Worm (Caenorhabditis elegans) whole organism, late embryonic: ENCODE measurements around the gene nhr-143.

Experiments used
- ceh-30 ChIP-seq: fragments of 150-350 bp; optimal IDR thresholded peaks from 2 replicates; lab custom pipeline; 2014; ENCODE audit warnings: missing biosample characterization, missing genetic modification characterization
- ceh-31 ChIP-seq: sonication (generic microtip); optimal IDR thresholded peaks from 2 replicates; lab custom pipeline; 2016; ENCODE audit warnings: missing genetic modification characterization, missing compliant biosample characterization
- elt-2 ChIP-seq: sonication (generic microtip); optimal IDR thresholded peaks from 2 replicates; lab custom pipeline; 2016; ENCODE audit warnings: missing genetic modification reagents, missing genetic modification characterization, missing compliant biosample characterization
- hlh-6 ChIP-seq: sonication (generic microtip); optimal IDR thresholded peaks from 2 replicates; lab custom pipeline; 2016; ENCODE audit warnings: missing genotype, missing genetic modification characterization, missing compliant biosample characterization
- nfya-1 ChIP-seq: sonication (generic microtip); optimal IDR thresholded peaks from 2 replicates; lab custom pipeline; 2017; ENCODE audit warnings: missing genetic modification characterization, mild to moderate bottlenecking, missing compliant biosample characterization, antibody characterized with exemption, moderate library complexity
- nhr-11 ChIP-seq: fragments of 150-350 bp; optimal IDR thresholded peaks from 2 replicates; lab custom pipeline; 2014; ENCODE audit warnings: missing biosample characterization, missing genetic modification characterization
- pqm-1 ChIP-seq: sonication (generic microtip); optimal IDR thresholded peaks from 2 replicates; lab custom pipeline; 2016; ENCODE audit warnings: missing genetic modification characterization, missing compliant biosample characterization

DNA sequence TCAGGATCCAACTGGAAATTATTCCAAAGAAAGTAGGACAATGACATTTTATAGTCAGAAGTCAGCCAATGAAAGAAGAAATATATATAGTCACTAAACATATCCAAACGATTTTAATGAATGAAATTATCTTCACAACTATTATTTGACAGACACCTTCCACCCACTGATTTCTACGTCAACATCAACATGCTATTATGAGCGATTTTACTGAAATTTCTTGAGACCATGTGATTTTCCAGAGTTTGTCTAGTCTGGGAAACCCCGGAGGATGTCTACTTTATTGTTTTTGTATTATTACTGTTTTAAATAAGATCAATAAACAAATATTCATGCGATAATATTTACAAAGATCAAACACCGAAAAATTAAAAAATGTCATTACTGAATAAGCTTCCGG is 40.8 kb upstream of the nhr-143 start, which contains the start of gene srt-18:
- TF ChIP-seq hlh-6 (tag; lab: Kevin White, UChicago) (no peak), nhr-11 (tag; lab: Kevin White, UChicago) (no peak), elt-2 (tag; lab: Kevin White, UChicago) (no peak), pqm-1 (tag; lab: Kevin White, UChicago) (no peak), ceh-30 (no peak), ceh-31 (tag; lab: Kevin White, UChicago) (no peak), nfya-1 (tag; lab: Kevin White, UChicago) (no peak)
